Fruit fly (Drosophila melanogaster): ENCODE measurements around the gene alphaSnap.

The alphaSnap gene

DNA sequence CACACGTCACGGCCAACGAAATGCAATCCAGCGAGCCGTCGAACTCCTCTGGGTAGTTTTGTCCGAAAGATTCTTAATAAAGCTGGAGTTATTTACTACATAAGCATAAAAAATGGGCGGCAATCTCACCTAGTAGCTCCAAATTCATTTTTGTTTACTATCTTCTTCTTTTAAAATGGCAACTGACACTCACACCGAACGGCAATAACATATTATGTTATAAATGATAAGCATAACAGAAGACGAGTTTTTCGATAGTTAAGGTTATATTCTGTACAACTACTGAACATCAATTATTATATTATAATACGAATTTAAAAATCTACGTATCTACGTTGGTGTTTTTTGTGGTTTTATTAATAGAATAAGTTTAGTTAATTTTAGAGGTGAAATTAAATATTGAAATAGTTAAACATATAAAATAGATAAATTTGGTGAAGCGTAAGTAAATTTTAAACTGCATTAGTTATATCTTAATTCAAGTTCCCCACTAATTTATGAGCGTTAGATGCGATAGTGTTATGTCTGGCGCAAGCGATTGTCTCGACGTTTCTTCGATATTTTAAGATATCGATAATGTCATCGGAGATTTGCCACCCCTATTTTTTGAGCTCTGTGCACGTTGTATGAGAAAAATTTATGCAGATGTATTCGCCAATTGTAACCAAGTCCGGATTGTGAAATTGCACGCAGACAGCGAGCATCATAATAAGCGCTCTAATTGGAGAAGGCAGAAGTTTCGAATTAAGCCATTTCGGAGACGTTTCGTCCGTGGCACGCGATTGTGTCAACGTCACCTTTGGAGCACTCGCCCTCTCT lies 34.5 kb downstream of the alphaSnap start, which contains the start of the genes Rbbp5 and eRF1:
Rbbp5 (minus strand) TSS at position 181 of the 819 bp plus-strand sequence.
eRF1 (plus strand) TSS at position 594 of the 819 bp plus-strand sequence.
- peak in 1 of 2 experiments; percentile 86 for TF ChIP-seq foxo (GFP tag; optimal IDR thresholded peaks at IDR 0.05)
- peak; percentile 71 for TF ChIP-seq rgr (GFP tag; optimal IDR thresholded peaks at IDR 0.05)
- peak; percentile 72 for TF ChIP-seq OdsH (GFP tag; optimal IDR thresholded peaks at IDR 0.05)
- TF ChIP-seq CG9705 (GFP tag; optimal IDR thresholded peaks at IDR 0.05) = peak; percentile 39
- peak; percentile 82 for TF ChIP-seq Hnf4 (GFP tag; optimal IDR thresholded peaks at IDR 0.05)
- peak; percentile 71 for TF ChIP-seq h (GFP tag; optimal IDR thresholded peaks at IDR 0.05)
- no peak for TF ChIP-seq pan (optimal IDR thresholded peaks at IDR 0.05)
- peak; percentile 48 for TF ChIP-seq dsf (GFP tag; optimal IDR thresholded peaks at IDR 0.05; ENCODE audit: borderline replicate concordance)
- peak; percentile 45 for TF ChIP-seq br (GFP tag; optimal IDR thresholded peaks at IDR 0.05)
- TF ChIP-seq jim (GFP tag; optimal IDR thresholded peaks at IDR 0.05) = peak; percentile 42
- TF ChIP-seq Dif (GFP tag; optimal IDR thresholded peaks at IDR 0.05; ENCODE audit: partially characterized antibody) = no peak
- peak; percentile 81 for TF ChIP-seq HLH106 (tag; optimal IDR thresholded peaks at IDR 0.05)
- no peak for TF ChIP-seq Hr78 (GFP tag; optimal IDR thresholded peaks at IDR 0.05)
- peak; percentile 54 for TF ChIP-seq sage (GFP tag; optimal IDR thresholded peaks at IDR 0.05)
- peak; percentile 75 for TF ChIP-seq Sp1 (GFP tag; optimal IDR thresholded peaks at IDR 0.05)
- peak; percentile 83 for TF ChIP-seq sv (GFP tag; optimal IDR thresholded peaks at IDR 0.05)
- TF ChIP-seq brk (GFP tag; optimal IDR thresholded peaks at IDR 0.05) = peak; percentile 83
- TF ChIP-seq Jra (GFP tag; optimal IDR thresholded peaks at IDR 0.05) = peak; percentile 82
- no peak for TF ChIP-seq usp (GFP tag; optimal IDR thresholded peaks at IDR 0.05)
- TF ChIP-seq CG32264 (GFP tag; optimal IDR thresholded peaks at IDR 0.05) = no peak
- peak; percentile 4 for TF ChIP-seq Myc (optimal IDR thresholded peaks at IDR 0.05)
- TF ChIP-seq Hr83 (GFP tag; optimal IDR thresholded peaks at IDR 0.05; ENCODE audit: poor library complexity, severe bottlenecking) = peak; percentile 70
- TF ChIP-seq ey (GFP tag; optimal IDR thresholded peaks at IDR 0.05) = peak; percentile 60
- peak; percentile 71 for TF ChIP-seq fru (GFP tag; optimal IDR thresholded peaks at IDR 0.05)
- TF ChIP-seq woc (GFP tag; optimal IDR thresholded peaks at IDR 0.05) = peak; percentile 80
- TF ChIP-seq dmrt93B (GFP tag; optimal IDR thresholded peaks at IDR 0.05) = no peak
- peak; percentile 74 for TF ChIP-seq psq (GFP tag; optimal IDR thresholded peaks at IDR 0.05)
- TF ChIP-seq tai (GFP tag; optimal IDR thresholded peaks at IDR 0.05) = peak; percentile 84

- TF ChIP-seq Rel (GFP tag; optimal IDR thresholded peaks at IDR 0.05) (no peak), Rel (tag; optimal IDR thresholded peaks at IDR 0.05) (peak; percentile 56), brk (GFP tag; optimal IDR thresholded peaks at IDR 0.05) (no peak), jim (GFP tag; optimal IDR thresholded peaks at IDR 0.05) (no peak), fru (GFP tag; optimal IDR thresholded peaks at IDR 0.05) (no peak), psq (GFP tag; optimal IDR thresholded peaks at IDR 0.05) (no peak), rgr (GFP tag; optimal IDR thresholded peaks at IDR 0.05) (no peak), lola (GFP tag; optimal IDR thresholded peaks at IDR 0.05) (no peak), OdsH (GFP tag; optimal IDR thresholded peaks at IDR 0.05) (peak; percentile 31)
These were observed 35.2 kb downstream of the alphaSnap start for dm6 chr3L:20348581-20349093.

DNA sequence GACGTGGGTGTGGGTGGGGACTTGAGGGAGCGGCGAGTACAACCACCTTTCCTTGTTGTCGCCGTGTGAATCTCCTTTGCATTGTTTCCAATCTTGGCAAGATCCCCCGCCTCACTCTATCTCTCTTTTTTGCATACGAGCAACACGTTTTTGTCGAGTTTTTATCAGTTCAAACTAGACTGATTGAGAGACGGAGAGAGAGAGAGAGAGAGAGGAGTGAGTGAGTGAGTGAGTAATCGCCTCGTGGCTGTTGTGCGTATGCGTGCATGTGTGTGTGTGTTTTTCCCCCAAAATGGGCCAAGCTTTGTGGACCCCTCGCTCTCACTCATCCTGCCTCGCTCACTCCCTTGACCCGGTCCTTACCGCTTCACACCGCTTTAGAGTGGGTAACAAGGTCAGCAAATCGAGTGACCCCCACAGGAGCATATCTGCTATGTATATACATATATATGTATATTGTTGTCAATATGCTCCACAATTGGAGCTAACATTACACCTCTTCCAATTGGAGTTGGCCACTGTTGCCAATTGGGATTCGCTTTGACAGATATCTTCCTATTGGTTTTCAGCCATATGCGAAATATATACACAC lies 36.0 kb downstream of the alphaSnap start:
- TF ChIP-seq Mio (GFP tag; optimal IDR thresholded peaks at IDR 0.05) (no peak), foxo (GFP tag; optimal IDR thresholded peaks at IDR 0.05) (no peak), lola (GFP tag; optimal IDR thresholded peaks at IDR 0.05) (no peak), CG9705 (GFP tag; optimal IDR thresholded peaks at IDR 0.05) (no peak), pan (optimal IDR thresholded peaks at IDR 0.05) (no peak), dmrt93B (GFP tag; optimal IDR thresholded peaks at IDR 0.05) (no peak), GATAd (GFP tag; optimal IDR thresholded peaks at IDR 0.05) (no peak), Dif (GFP tag; optimal IDR thresholded peaks at IDR 0.05; ENCODE audit: partially characterized antibody) (peak; percentile 88), woc (GFP tag; optimal IDR thresholded peaks at IDR 0.05) (no peak), sage (GFP tag; optimal IDR thresholded peaks at IDR 0.05) (peak; percentile 6), Hnf4 (GFP tag; optimal IDR thresholded peaks at IDR 0.05) (no peak), h (GFP tag; optimal IDR thresholded peaks at IDR 0.05) (peak; percentile 3), dl (GFP tag; optimal IDR thresholded peaks at IDR 0.05; ENCODE audit: insufficient read depth in 1 of 2, partially characterized antibody in 2 of 2) (peak; percentile 55 to 88), tai (GFP tag; optimal IDR thresholded peaks at IDR 0.05) (no peak), Myc (optimal IDR thresholded peaks at IDR 0.05) (no peak), rgr (GFP tag; optimal IDR thresholded peaks at IDR 0.05) (no peak), Rel (GFP tag; optimal IDR thresholded peaks at IDR 0.05) (no peak), Rel (tag; optimal IDR thresholded peaks at IDR 0.05) (peak; percentile 100), Sp1 (GFP tag; optimal IDR thresholded peaks at IDR 0.05) (no peak), N (GFP tag; optimal IDR thresholded peaks at IDR 0.05) (no peak), fru (GFP tag; optimal IDR thresholded peaks at IDR 0.05) (no peak), sv (GFP tag; optimal IDR thresholded peaks at IDR 0.05) (no peak), Dfd (GFP tag; optimal IDR thresholded peaks at IDR 0.05) (no peak), dsf (GFP tag; optimal IDR thresholded peaks at IDR 0.05; ENCODE audit: borderline replicate concordance) (no peak), CrebA (GFP tag; optimal IDR thresholded peaks at IDR 0.05; ENCODE audit: borderline replicate concordance) (no peak), CG32264 (GFP tag; optimal IDR thresholded peaks at IDR 0.05) (no peak), Hr83 (GFP tag; optimal IDR thresholded peaks at IDR 0.05; ENCODE audit: poor library complexity, severe bottlenecking) (no peak), HLH106 (tag; optimal IDR thresholded peaks at IDR 0.05) (no peak), br (GFP tag; optimal IDR thresholded peaks at IDR 0.05) (no peak), ey (GFP tag; optimal IDR thresholded peaks at IDR 0.05) (no peak), jim (GFP tag; optimal IDR thresholded peaks at IDR 0.05) (no peak), OdsH (GFP tag; optimal IDR thresholded peaks at IDR 0.05) (no peak), usp (GFP tag; optimal IDR thresholded peaks at IDR 0.05) (no peak), Abd-B (GFP tag; optimal IDR thresholded peaks at IDR 0.05) (no peak)
